Worm (Caenorhabditis elegans): ENCODE data around the gene F09F9.3.

ce11 chrX:4094979-4095378 lies 25.9 kb downstream of the F09F9.3 start:
- TF ChIP-seq T07F8.4 (tag; optimal IDR thresholded peaks at IDR 0.05) (no peak), ama-1 (optimal IDR thresholded peaks at IDR 0.05) (no peak), ama-1 (GFP tag; optimal IDR thresholded peaks at IDR 0.05) (no peak)
